Fruit fly (Drosophila melanogaster) whole organism, embryonic: Measurements from ENCODE around the gene ebd1.

Experiments used
- CG1024 ChIP-seq: fragments of 200-800 bp; sonication (Bioruptor generic); IDR thresholded peaks from 2 replicates; pipeline ENCODE4 v1.3.6; 2022; ENCODE audit warnings: missing biosample characterization, missing genetic modification characterization
- CG10959 ChIP-seq: fragments of 200-800 bp; sonication (Bioruptor generic); IDR thresholded peaks from 2 replicates; pipeline ENCODE4 v1.3.6; 2022; ENCODE audit warnings: missing biosample characterization, missing genetic modification characterization
- CG15479 ChIP-seq: fragments of 200-800 bp; sonication (Bioruptor generic); optimal IDR thresholded peaks from 3 replicates; lab custom pipeline; 2019; ENCODE audit warnings: missing biosample characterization, mild to moderate bottlenecking, missing genetic modification characterization, moderate library complexity
- CG1647 ChIP-seq: fragments of 200-800 bp; sonication (Bioruptor generic); optimal IDR thresholded peaks from 3 replicates; lab custom pipeline; 2016; ENCODE audit warnings: missing biosample characterization, missing genetic modification characterization
- CG17802 ChIP-seq: fragments of 200-800 bp; sonication (Bioruptor generic); optimal IDR thresholded peaks from 2 replicates; lab custom pipeline; 2018; ENCODE audit warnings: missing biosample characterization, mild to moderate bottlenecking, missing genetic modification characterization, moderate library complexity
- CG6175 ChIP-seq: fragments of 200-800 bp; sonication (Bioruptor generic); IDR thresholded peaks from 3 replicates; pipeline ENCODE4 v1.3.6; 2022; ENCODE audit warnings: missing biosample characterization, missing genetic modification characterization
- Med ChIP-seq: fragments of 200-800 bp; sonication (Bioruptor generic); peaks from one replicate; lab custom pipeline; 2016; ENCODE audit warnings: missing biosample characterization, missing genetic modification characterization, mild to moderate bottlenecking, inconsistent platforms, moderate library complexity
- Sin3A ChIP-seq: fragments of >200 bp; optimal IDR thresholded peaks from 2 replicates; lab custom pipeline; 2018
- hkb ChIP-seq, 2 experiments: fragments of 200-800 bp in 1 of 2; fragments of >200 bp in 1 of 2; sonication (Bioruptor generic) in 1 of 2; IDR thresholded peaks in 1 of 2; optimal IDR thresholded peaks in 1 of 2; 2 replicates each; pipeline versions ENCODE4 v1.3.6 to Lab custom; 2017 to 2022; ENCODE audit warnings: missing biosample characterization in 1 of 2, missing genetic modification characterization in 1 of 2
- pb ChIP-seq: fragments of 200-800 bp; sonication (Bioruptor generic); optimal IDR thresholded peaks from 3 replicates; lab custom pipeline; 2016; ENCODE audit warnings: missing biosample characterization, missing genetic modification characterization
- pnt ChIP-seq: fragments of 200-800 bp; sonication (Bioruptor generic); optimal IDR thresholded peaks from 3 replicates; lab custom pipeline; 2016; ENCODE audit warnings: missing biosample characterization, missing genetic modification characterization
- unpg ChIP-seq: fragments of 200-800 bp; sonication (Bioruptor generic); optimal IDR thresholded peaks from 3 replicates; lab custom pipeline; 2018; ENCODE audit warnings: missing biosample characterization, mild to moderate bottlenecking, missing genetic modification characterization, moderate library complexity

- TF ChIP-seq CG15479 (no peak), Med (GFP tag; lab: Kevin White, UChicago) (no peak), CG1647 (no peak), CG1024 (GFP tag; lab: Robert Waterston, UW) (no peak), CG17802 (no peak), Sin3A (no peak), CG10959 (GFP tag; lab: Robert Waterston, UW) (no peak), unpg (GFP tag; lab: Kevin White, UChicago) (no peak), pnt (no peak), pb (GFP tag; lab: Kevin White, UChicago) (no peak), CG6175 (no peak), hkb (optimal IDR thresholded peaks at IDR 0.05; lab: Kevin White, UChicago) (no peak), hkb (GFP tag; IDR thresholded peaks at IDR 0.05; lab: Robert Waterston, UW) (no peak)
These were observed 9.5 kb downstream of the ebd1 start for dm6 chr3L:675856-676255.
